Fruit fly (Drosophila melanogaster) whole organism, embryonic: ENCODE data around the gene CG13928.

ENCODE experiments used
- Awh ChIP-seq: fragments of 200-800 bp; sonication (Bioruptor generic); IDR thresholded peaks from 2 replicates; pipeline ENCODE4, ENCODE4 v1.3.6; 2022; ENCODE audit warnings: missing biosample characterization, missing genetic modification characterization
- CG10267 ChIP-seq: fragments of 200-800 bp; sonication (Bioruptor generic); optimal IDR thresholded peaks from 2 replicates; lab custom pipeline; 2018; ENCODE audit warnings: missing biosample characterization, mild to moderate bottlenecking, missing genetic modification characterization, moderate library complexity
- CG11398 ChIP-seq: fragments of 200-800 bp; sonication (Bioruptor generic); optimal IDR thresholded peaks from 2 replicates; lab custom pipeline; 2016; ENCODE audit warnings: missing biosample characterization, missing genetic modification characterization
- CG11695 ChIP-seq: fragments of 200-800 bp; sonication (Bioruptor generic); IDR thresholded peaks from 3 replicates; pipeline ENCODE4 v1.3.6; 2022; ENCODE audit warnings: missing biosample characterization, missing genetic modification characterization
- CG12219 ChIP-seq: fragments of 200-800 bp; sonication (Bioruptor generic); optimal IDR thresholded peaks from 3 replicates; lab custom pipeline; 2018; ENCODE audit warnings: missing biosample characterization, mild to moderate bottlenecking, missing genetic modification characterization
- CG13424 ChIP-seq: fragments of 200-800 bp; sonication (Bioruptor generic); optimal IDR thresholded peaks from 2 replicates; lab custom pipeline; 2019; ENCODE audit warnings: missing biosample characterization, mild to moderate bottlenecking, missing genetic modification characterization, moderate library complexity
- CG15269 ChIP-seq: fragments of 200-800 bp; sonication (Bioruptor generic); optimal IDR thresholded peaks from 2 replicates; lab custom pipeline; 2018; ENCODE audit warnings: missing biosample characterization, mild to moderate bottlenecking, missing genetic modification characterization, moderate library complexity
- CG16815 ChIP-seq: fragments of 200-800 bp; sonication (Bioruptor generic); optimal IDR thresholded peaks from 3 replicates; lab custom pipeline; 2017; ENCODE audit warnings: missing biosample characterization, mild to moderate bottlenecking, missing genetic modification characterization
- CG1832 ChIP-seq: fragments of 200-800 bp; sonication (Bioruptor generic); optimal IDR thresholded peaks from 2 replicates; lab custom pipeline; 2017; ENCODE audit warnings: missing biosample characterization, mild to moderate bottlenecking, missing genetic modification characterization, inconsistent platforms
- CG18764 ChIP-seq: fragments of 200-800 bp; sonication (Bioruptor generic); optimal IDR thresholded peaks from 3 replicates; lab custom pipeline; 2016; ENCODE audit warnings: missing biosample characterization, missing genetic modification characterization
- CG2129 ChIP-seq: fragments of 200-800 bp; sonication (Bioruptor generic); IDR thresholded peaks from 2 replicates; pipeline ENCODE4 v1.3.6; 2022; ENCODE audit warnings: missing biosample characterization, missing genetic modification characterization; ENCODE audit not compliant: partially characterized antibody
- CG2712 ChIP-seq: fragments of 200-800 bp; optimal IDR thresholded peaks from 3 replicates; lab custom pipeline; 2019; ENCODE audit warnings: missing biosample characterization, mild to moderate bottlenecking, missing genetic modification characterization, moderate library complexity
- CG33213 ChIP-seq: fragments of 200-800 bp; sonication (Bioruptor generic); optimal IDR thresholded peaks from 3 replicates; lab custom pipeline; 2016; ENCODE audit warnings: missing biosample characterization, missing genetic modification characterization
- CG34422 ChIP-seq: fragments of 200-800 bp; sonication (Bioruptor generic); IDR thresholded peaks from 3 replicates; pipeline ENCODE4 v1.3.6; 2022; ENCODE audit warnings: missing biosample characterization, missing genetic modification characterization
- CG3847 ChIP-seq: fragments of 200-800 bp; sonication (Bioruptor generic); IDR thresholded peaks from 2 replicates; pipeline ENCODE4 v1.3.6; 2022; ENCODE audit warnings: missing biosample characterization, missing genetic modification characterization
- CG4820 ChIP-seq: fragments of 200-800 bp; sonication (Bioruptor generic); optimal IDR thresholded peaks from 3 replicates; lab custom pipeline; 2016; ENCODE audit warnings: missing biosample characterization, missing genetic modification characterization
- CG6175 ChIP-seq: fragments of 200-800 bp; sonication (Bioruptor generic); IDR thresholded peaks from 3 replicates; pipeline ENCODE4 v1.3.6; 2022; ENCODE audit warnings: missing biosample characterization, missing genetic modification characterization
- CG6854 ChIP-seq: fragments of 200-800 bp; sonication (Bioruptor generic); optimal IDR thresholded peaks from 3 replicates; lab custom pipeline; 2017; ENCODE audit warnings: missing biosample characterization, mild to moderate bottlenecking, missing genetic modification characterization
- CG7963 ChIP-seq: fragments of 200-800 bp; sonication (Bioruptor generic); IDR thresholded peaks from 3 replicates; pipeline ENCODE4 v1.3.6; 2022; ENCODE audit warnings: missing biosample characterization, missing genetic modification characterization; ENCODE audit not compliant: partially characterized antibody
- CG8924 ChIP-seq: fragments of 200-800 bp; optimal IDR thresholded peaks from 3 replicates; lab custom pipeline; 2019; ENCODE audit warnings: missing biosample characterization, mild to moderate bottlenecking, missing genetic modification characterization, moderate library complexity
- CG9437 ChIP-seq: fragments of 200-800 bp; sonication (Bioruptor generic); optimal IDR thresholded peaks from 2 replicates; lab custom pipeline; 2018; ENCODE audit warnings: missing biosample characterization, mild to moderate bottlenecking, missing genetic modification characterization
- Dip2 ChIP-seq: fragments of 200-800 bp; sonication (Bioruptor generic); IDR thresholded peaks from 2 replicates; pipeline ENCODE4 v1.3.6; 2022; ENCODE audit warnings: missing biosample characterization, missing genetic modification characterization
- E2f2 ChIP-seq: fragments of 200-800 bp; sonication (Bioruptor generic); IDR thresholded peaks from 2 replicates; pipeline ENCODE4 v1.3.6; 2022; ENCODE audit warnings: missing biosample characterization, missing genetic modification characterization
- Ets97D ChIP-seq: fragments of 200-800 bp; sonication (Bioruptor generic); optimal IDR thresholded peaks from 3 replicates; lab custom pipeline; 2016; ENCODE audit warnings: missing biosample characterization, missing genetic modification characterization
- Fer1 ChIP-seq: fragments of 200-800 bp; sonication (Bioruptor generic); optimal IDR thresholded peaks from 2 replicates; lab custom pipeline; 2017; ENCODE audit warnings: missing biosample characterization, mild to moderate bottlenecking, missing genetic modification characterization
- H2.0 ChIP-seq: fragments of 200-800 bp; sonication (Bioruptor generic); IDR thresholded peaks from 2 replicates; pipeline ENCODE4 v1.3.6; 2022; ENCODE audit warnings: missing biosample characterization, missing genetic modification characterization
- HHEX ChIP-seq: fragments of 200-800 bp; sonication (Bioruptor generic); optimal IDR thresholded peaks from 3 replicates; lab custom pipeline; 2017; ENCODE audit warnings: missing biosample characterization, mild to moderate bottlenecking, missing genetic modification characterization, missing genetic modification reagents
- MTF-1 ChIP-seq: fragments of 200-800 bp; sonication (Bioruptor generic); optimal IDR thresholded peaks from 2 replicates; lab custom pipeline; 2018; ENCODE audit warnings: missing biosample characterization, mild to moderate bottlenecking, missing genetic modification characterization, borderline replicate concordance
- NfI ChIP-seq: fragments of 200-800 bp; sonication (Bioruptor generic); optimal IDR thresholded peaks from 3 replicates; lab custom pipeline; 2018; ENCODE audit warnings: missing biosample characterization, mild to moderate bottlenecking, missing genetic modification characterization, moderate library complexity
- Sox100B ChIP-seq: fragments of 200-800 bp; sonication (Bioruptor generic); optimal IDR thresholded peaks from 3 replicates; lab custom pipeline; 2018; ENCODE audit warnings: missing biosample characterization, mild to moderate bottlenecking, missing genetic modification characterization
- Sry-β ChIP-seq: fragments of 200-800 bp; sonication (Bioruptor generic); optimal IDR thresholded peaks from 2 replicates; lab custom pipeline; 2018; ENCODE audit warnings: missing biosample characterization, mild to moderate bottlenecking, missing genetic modification characterization, moderate library complexity
- Tbp ChIP-seq: fragments of >200 bp; optimal IDR thresholded peaks from 2 replicates; lab custom pipeline; 2018; ENCODE audit warnings: missing biosample characterization, missing genetic modification characterization
- amos ChIP-seq: fragments of 200-800 bp; sonication (Bioruptor generic); IDR thresholded peaks from 2 replicates; pipeline ENCODE4 v1.3.6; 2022; ENCODE audit warnings: missing biosample characterization, missing genetic modification characterization; ENCODE audit not compliant: partially characterized antibody
- chn ChIP-seq: fragments of 200-800 bp; sonication (Bioruptor generic); optimal IDR thresholded peaks from 2 replicates; lab custom pipeline; 2016; ENCODE audit warnings: missing biosample characterization, missing genetic modification characterization
- dm ChIP-seq: fragments of 200-800 bp; sonication (Bioruptor generic); optimal IDR thresholded peaks from 3 replicates; lab custom pipeline; 2016; ENCODE audit warnings: missing biosample characterization, missing genetic modification characterization
- dpn ChIP-seq, 2 experiments: fragments of 200-800 bp; sonication (Bioruptor generic); optimal IDR thresholded peaks; 3 replicates each; lab custom pipeline; 2016; ENCODE audit warnings: missing biosample characterization in 2 of 2, missing genetic modification characterization in 2 of 2
- fd102C ChIP-seq: fragments of 200-800 bp; sonication (Bioruptor generic); optimal IDR thresholded peaks from 2 replicates; lab custom pipeline; 2018; ENCODE audit warnings: missing biosample characterization, mild to moderate bottlenecking, missing genetic modification characterization, moderate library complexity
- fru ChIP-seq: fragments of >200 bp; optimal IDR thresholded peaks from 2 replicates; lab custom pipeline; 2017
- gfzf ChIP-seq: fragments of 200-800 bp; sonication (Bioruptor generic); optimal IDR thresholded peaks from 2 replicates; lab custom pipeline; 2016; ENCODE audit warnings: missing biosample characterization, mild to moderate bottlenecking, missing genetic modification characterization, moderate library complexity
- maf-S ChIP-seq: fragments of 200-800 bp; sonication (Bioruptor generic); optimal IDR thresholded peaks from 2 replicates; lab custom pipeline; 2016; ENCODE audit warnings: missing biosample characterization, missing genetic modification characterization
- mam ChIP-seq: fragments of 200-800 bp; sonication (Bioruptor generic); optimal IDR thresholded peaks from 3 replicates; lab custom pipeline; 2016; ENCODE audit warnings: missing biosample characterization, missing genetic modification characterization
- mld ChIP-seq: fragments of 200-800 bp; sonication (Bioruptor generic); IDR thresholded peaks from 3 replicates; pipeline ENCODE4 v1.3.6; 2022; ENCODE audit warnings: missing biosample characterization, missing genetic modification characterization; ENCODE audit not compliant: partially characterized antibody
- nerfin-2 ChIP-seq: fragments of 200-800 bp; sonication (Bioruptor generic); IDR thresholded peaks from 2 replicates; pipeline ENCODE4 v1.3.6; 2022; ENCODE audit warnings: missing biosample characterization, missing genetic modification characterization; ENCODE audit not compliant: partially characterized antibody
- nmo ChIP-seq: fragments of 200-800 bp; sonication (Bioruptor generic); optimal IDR thresholded peaks from 2 replicates; lab custom pipeline; 2018; ENCODE audit warnings: missing biosample characterization, mild to moderate bottlenecking, missing genetic modification characterization, moderate library complexity
- odd ChIP-seq: fragments of 200-800 bp; sonication (Bioruptor generic); optimal IDR thresholded peaks from 2 replicates; lab custom pipeline; 2017; ENCODE audit warnings: missing biosample characterization, mild to moderate bottlenecking, missing genetic modification characterization
- p53 ChIP-seq: fragments of 200-800 bp; sonication (Bioruptor generic); optimal IDR thresholded peaks from 2 replicates; lab custom pipeline; 2016; ENCODE audit warnings: missing biosample characterization, missing genetic modification characterization
- row ChIP-seq: fragments of 200-800 bp; sonication (Bioruptor generic); IDR thresholded peaks from 3 replicates; pipeline ENCODE4 v1.3.6; 2022; ENCODE audit warnings: missing biosample characterization, missing genetic modification characterization
- schlank ChIP-seq: fragments of 200-800 bp; sonication (Bioruptor generic); optimal IDR thresholded peaks from 2 replicates; lab custom pipeline; 2018; ENCODE audit warnings: missing biosample characterization, mild to moderate bottlenecking, missing genetic modification characterization
- sens ChIP-seq: fragments of 200-800 bp; sonication (Bioruptor generic); peaks from one replicate; lab custom pipeline; 2016; ENCODE audit warnings: missing biosample characterization, missing genetic modification characterization
- sim ChIP-seq: fragments of 200-800 bp; sonication (Bioruptor generic); IDR thresholded peaks from 2 replicates; pipeline ENCODE4 v1.3.6; 2022; ENCODE audit warnings: missing biosample characterization, missing genetic modification characterization
- stwl ChIP-seq: fragments of 200-800 bp; sonication (Bioruptor generic); optimal IDR thresholded peaks from 3 replicates; lab custom pipeline; 2018; ENCODE audit warnings: missing biosample characterization, mild to moderate bottlenecking, missing genetic modification characterization, moderate library complexity
- zfh1 ChIP-seq: fragments of 200-800 bp; sonication (Bioruptor generic); IDR thresholded peaks from 3 replicates; pipeline ENCODE4 v1.3.6; 2022; ENCODE audit warnings: missing biosample characterization, missing genetic modification characterization

Gene CG13928

dm6 chr3L:1664876-1665275 is 36.7 kb upstream of the CG13928 start, which contains the start of the genes Srrm234 and CG7974 (continued):
- TF ChIP-seq Dip2 (GFP tag; lab: Robert Waterston, UW) = no peak
- peak; percentile 12 for TF ChIP-seq Fer1 (GFP tag; lab: Kevin White, UChicago)
- peak; percentile 10 for TF ChIP-seq nmo
- peak; percentile 50 for TF ChIP-seq Sry-β
- no peak for TF ChIP-seq HHEX (GFP tag; lab: Kevin White, UChicago)
- TF ChIP-seq fd102C (GFP tag; lab: Kevin White, UChicago) = no peak
- no peak for TF ChIP-seq odd (GFP tag; lab: Kevin White, UChicago)
- TF ChIP-seq amos = peak; percentile 38; the same call in 1 of the 2 replicates
- TF ChIP-seq CG15269 = no peak
- peak; percentile 29; the same call in 1 of the 3 replicates for TF ChIP-seq row (GFP tag; lab: Robert Waterston, UW)
- TF ChIP-seq CG1832 (GFP tag; lab: Kevin White, UChicago) = no peak
- TF ChIP-seq NfI (GFP tag; lab: Kevin White, UChicago) = no peak
- TF ChIP-seq Tbp (GFP tag; lab: Kevin White, UChicago) = no peak
- TF ChIP-seq mam (GFP tag; lab: Kevin White, UChicago) = no peak
- no peak for TF ChIP-seq CG6854 (GFP tag; lab: Kevin White, UChicago)
- TF ChIP-seq maf-S = no peak
- TF ChIP-seq CG10267 = peak; percentile 37
- TF ChIP-seq CG2129 (GFP tag; lab: Robert Waterston, UW) = no peak
- TF ChIP-seq fru (lab: Kevin White, UChicago) = no peak
- TF ChIP-seq CG13424 (tag; lab: Kevin White, UChicago) = no peak
- TF ChIP-seq H2.0 = no peak
- TF ChIP-seq Ets97D = peak; percentile 58
- no peak for TF ChIP-seq CG34422
- TF ChIP-seq p53 = no peak
- TF ChIP-seq zfh1 = no peak
- TF ChIP-seq CG8924 (tag; lab: Kevin White, UChicago) = peak; percentile 9
- TF ChIP-seq dm (GFP tag; lab: Kevin White, UChicago) = no peak
- no peak for TF ChIP-seq dpn (GFP tag; optimal IDR thresholded peaks at IDR 0.05; lab: Kevin White, UChicago)
- no peak for TF ChIP-seq CG4820 (GFP tag; lab: Kevin White, UChicago)
- TF ChIP-seq mld (GFP tag; lab: Robert Waterston, UW) = no peak
- no peak for TF ChIP-seq schlank (tag; lab: Kevin White, UChicago)
- TF ChIP-seq CG7963 (GFP tag; lab: Robert Waterston, UW) = no peak
- TF ChIP-seq nerfin-2 (GFP tag; lab: Robert Waterston, UW) = no peak
- TF ChIP-seq sim (GFP tag; lab: Robert Waterston, UW) = no peak
- TF ChIP-seq CG18764 = no peak
- no peak for TF ChIP-seq Sox100B (GFP tag; lab: Kevin White, UChicago)
- TF ChIP-seq CG3847 (GFP tag; lab: Robert Waterston, UW) = 0 out of 2 replicates have a peak, but pooled peaks have one; percentile 22
- TF ChIP-seq CG12219 = no peak
- no peak for TF ChIP-seq CG16815 (GFP tag; lab: Kevin White, UChicago)
- TF ChIP-seq stwl (tag; lab: Kevin White, UChicago) = peak; percentile 96
- TF ChIP-seq MTF-1 (GFP tag; lab: Kevin White, UChicago) = no peak
- TF ChIP-seq CG9437 (GFP tag; lab: Kevin White, UChicago) = peak; percentile 83
- no peak for TF ChIP-seq CG11398 (GFP tag; lab: Kevin White, UChicago)
- TF ChIP-seq E2f2 = peak; percentile 55
- TF ChIP-seq sens (GFP tag; lab: Kevin White, UChicago) = peak; percentile 54
- TF ChIP-seq CG2712 (tag; lab: Kevin White, UChicago) = no peak
- TF ChIP-seq CG33213 (GFP tag; lab: Kevin White, UChicago) = no peak
- TF ChIP-seq CG11695 (GFP tag; lab: Robert Waterston, UW) = no peak
- no peak for TF ChIP-seq Awh (GFP tag; lab: Robert Waterston, UW)
- TF ChIP-seq CG6175 (GFP tag; lab: Robert Waterston, UW) = no peak
- no peak for TF ChIP-seq chn (GFP tag; lab: Kevin White, UChicago)
- TF ChIP-seq gfzf = peak; percentile 88
